Worm (Caenorhabditis elegans): Measurements from ENCODE around the gene idpb-4.

The idpb-4 gene

DNA sequence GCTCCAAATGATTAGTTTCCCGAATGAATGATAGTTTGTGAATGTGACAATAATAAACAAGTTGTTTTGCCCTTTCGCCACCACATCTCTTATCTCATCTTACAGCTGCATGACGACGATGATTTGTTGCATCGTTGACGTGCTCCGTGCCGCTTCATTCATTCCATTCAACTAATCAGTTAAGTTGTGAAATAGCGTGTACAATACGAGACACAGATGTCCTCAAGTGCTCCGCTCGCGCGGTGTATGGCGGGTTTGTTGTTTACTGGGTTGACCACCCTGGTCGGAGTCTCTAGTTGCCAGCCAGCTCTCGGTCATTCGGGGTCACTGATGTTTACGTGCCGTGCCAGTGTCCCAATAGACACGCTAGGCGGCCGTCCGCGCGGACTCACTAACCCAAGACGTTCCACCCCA, 10.6 kb upstream of the idpb-4 start:
- no peak for TF ChIP-seq ztf-23 (GFP tag; IDR thresholded peaks at IDR 0.05)
- 0 out of 2 replicates have a peak, but pooled peaks have one; percentile 46 for TF ChIP-seq flt-1 (GFP tag; IDR thresholded peaks at IDR 0.05)
- TF ChIP-seq ref-1 (GFP tag; conservative IDR thresholded peaks at IDR 0.05) = peak; percentile 55; the same call in 1 of the 2 replicates
- TF ChIP-seq klf-2 (GFP tag; conservative IDR thresholded peaks at IDR 0.05) = no peak
- TF ChIP-seq cog-1 (tag; optimal IDR thresholded peaks at IDR 0.05) = peak; percentile 79

DNA sequence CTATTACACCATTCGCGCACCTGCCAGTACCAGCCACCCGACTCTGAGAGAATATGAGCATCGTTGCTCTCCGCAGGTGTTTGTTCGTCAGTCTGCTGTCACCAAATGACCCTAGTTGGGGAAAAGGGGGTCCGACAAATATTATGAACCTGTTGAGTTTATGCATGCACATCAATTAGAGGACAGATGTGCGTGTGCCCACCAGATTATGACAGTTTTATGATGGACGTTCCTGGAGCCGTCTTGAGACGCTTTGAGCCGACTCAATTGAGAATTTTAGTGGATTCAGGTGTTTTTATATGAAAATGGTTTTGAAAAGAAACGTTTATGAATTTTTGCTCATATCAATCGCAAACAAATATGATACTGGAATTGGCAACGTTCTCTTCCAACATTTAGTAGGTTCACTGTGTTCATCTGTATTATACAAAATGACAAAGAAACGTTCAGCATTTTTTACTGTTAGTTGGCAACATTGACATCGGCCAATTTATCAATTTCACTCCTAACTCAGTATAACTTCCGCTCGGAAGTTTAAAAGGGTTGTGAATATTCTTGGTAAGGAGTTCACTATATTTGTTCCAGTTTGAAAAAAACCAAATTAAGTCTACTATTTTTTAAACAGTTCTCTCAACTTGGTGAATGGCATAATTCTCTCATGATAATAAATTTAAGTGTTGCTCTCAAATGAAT, 10.0 kb upstream of the idpb-4 start:
- TF ChIP-seq flt-1 (GFP tag; IDR thresholded peaks at IDR 0.05) (peak; percentile 63; the same call in 1 of the 2 replicates), med-1 (GFP tag; optimal IDR thresholded peaks at IDR 0.05; ENCODE audit: insufficient read depth) (no peak), cog-1 (tag; optimal IDR thresholded peaks at IDR 0.05) (no peak), klf-2 (GFP tag; conservative IDR thresholded peaks at IDR 0.05) (no peak), ztf-23 (GFP tag; IDR thresholded peaks at IDR 0.05) (no peak), ztf-29 (GFP tag; IDR thresholded peaks at IDR 0.05) (no peak), ref-1 (GFP tag; conservative IDR thresholded peaks at IDR 0.05) (no peak), T22C8.4 (GFP tag; IDR thresholded peaks at IDR 0.05) (no peak)

ce11 chrII:8746298-8746775, 9.0 kb upstream of the idpb-4 start:
- no peak for TF ChIP-seq ztf-29 (GFP tag; IDR thresholded peaks at IDR 0.05)
- TF ChIP-seq klf-2 (GFP tag; conservative IDR thresholded peaks at IDR 0.05) = no peak
- TF ChIP-seq ztf-23 (GFP tag; IDR thresholded peaks at IDR 0.05) = no peak
- no peak for TF ChIP-seq ref-1 (GFP tag; conservative IDR thresholded peaks at IDR 0.05)
- no peak for TF ChIP-seq cog-1 (tag; optimal IDR thresholded peaks at IDR 0.05)
- TF ChIP-seq T22C8.4 (GFP tag; IDR thresholded peaks at IDR 0.05) = no peak
- no peak for TF ChIP-seq flt-1 (GFP tag; IDR thresholded peaks at IDR 0.05)
- TF ChIP-seq med-1 (GFP tag; optimal IDR thresholded peaks at IDR 0.05; ENCODE audit: insufficient read depth) = no peak
- no peak for TF ChIP-seq tab-1 (GFP tag; IDR thresholded peaks at IDR 0.05)

ce11 chrII:8745449-8746297, 8.3 kb upstream of the idpb-4 start:
- TF ChIP-seq T22C8.4 (GFP tag; IDR thresholded peaks at IDR 0.05) = no peak
- no peak for TF ChIP-seq flt-1 (GFP tag; IDR thresholded peaks at IDR 0.05)
- no peak for TF ChIP-seq ztf-23 (GFP tag; IDR thresholded peaks at IDR 0.05)
- no peak for TF ChIP-seq tab-1 (GFP tag; IDR thresholded peaks at IDR 0.05)
- no peak for TF ChIP-seq cog-1 (tag; optimal IDR thresholded peaks at IDR 0.05)
- TF ChIP-seq klf-2 (GFP tag; conservative IDR thresholded peaks at IDR 0.05) = no peak
- no peak for TF ChIP-seq ref-1 (GFP tag; conservative IDR thresholded peaks at IDR 0.05)
- TF ChIP-seq med-1 (GFP tag; optimal IDR thresholded peaks at IDR 0.05; ENCODE audit: insufficient read depth) = no peak
- TF ChIP-seq ztf-29 (GFP tag; IDR thresholded peaks at IDR 0.05) = no peak

DNA sequence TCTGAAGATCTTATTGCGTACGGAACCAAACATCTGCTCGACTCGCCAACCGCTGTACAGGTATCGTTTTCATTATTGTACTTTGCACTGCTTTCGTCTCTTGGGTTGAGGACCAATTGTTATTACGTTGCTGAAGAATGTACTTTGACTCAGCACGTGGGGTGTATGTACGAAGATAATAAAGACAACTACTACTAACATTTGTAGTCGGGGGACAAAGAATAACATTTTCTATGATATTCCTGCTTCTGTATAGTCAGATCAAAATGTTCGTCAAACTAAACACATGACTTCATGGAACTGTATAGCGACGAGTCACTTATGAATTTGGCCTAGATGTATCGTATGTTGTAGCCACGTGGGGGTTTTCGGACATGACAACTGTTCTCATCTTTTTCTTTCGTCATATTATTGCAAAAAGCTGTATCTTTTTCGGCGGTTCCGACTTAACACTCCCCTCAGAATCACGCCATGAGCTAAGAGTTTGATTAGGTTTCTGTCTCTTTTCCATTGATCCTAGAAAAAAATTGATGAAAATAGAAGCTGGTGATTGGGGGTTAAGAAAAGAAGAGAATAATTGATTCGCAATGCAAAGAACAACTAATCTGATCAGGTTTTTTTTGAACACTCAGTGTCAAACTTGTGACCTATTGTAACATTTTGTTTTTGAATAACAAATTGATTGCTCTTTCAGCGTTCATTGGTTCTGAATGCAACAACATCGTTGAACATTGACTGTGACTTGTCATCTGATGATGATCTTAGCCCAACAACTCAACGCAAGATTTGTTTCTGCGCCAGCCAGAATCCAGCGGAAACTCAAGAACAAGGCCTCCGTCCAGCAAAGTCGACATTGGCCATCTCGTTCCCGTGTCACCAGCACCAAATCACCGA, 7.4 kb upstream of the idpb-4 start:
- TF ChIP-seq med-1 (GFP tag; optimal IDR thresholded peaks at IDR 0.05; ENCODE audit: insufficient read depth) = no peak
- TF ChIP-seq ref-1 (GFP tag; conservative IDR thresholded peaks at IDR 0.05) = no peak
- TF ChIP-seq ztf-23 (GFP tag; IDR thresholded peaks at IDR 0.05) = no peak
- TF ChIP-seq T22C8.4 (GFP tag; IDR thresholded peaks at IDR 0.05) = no peak
- TF ChIP-seq tab-1 (GFP tag; IDR thresholded peaks at IDR 0.05) = no peak
- TF ChIP-seq ztf-29 (GFP tag; IDR thresholded peaks at IDR 0.05) = no peak

DNA sequence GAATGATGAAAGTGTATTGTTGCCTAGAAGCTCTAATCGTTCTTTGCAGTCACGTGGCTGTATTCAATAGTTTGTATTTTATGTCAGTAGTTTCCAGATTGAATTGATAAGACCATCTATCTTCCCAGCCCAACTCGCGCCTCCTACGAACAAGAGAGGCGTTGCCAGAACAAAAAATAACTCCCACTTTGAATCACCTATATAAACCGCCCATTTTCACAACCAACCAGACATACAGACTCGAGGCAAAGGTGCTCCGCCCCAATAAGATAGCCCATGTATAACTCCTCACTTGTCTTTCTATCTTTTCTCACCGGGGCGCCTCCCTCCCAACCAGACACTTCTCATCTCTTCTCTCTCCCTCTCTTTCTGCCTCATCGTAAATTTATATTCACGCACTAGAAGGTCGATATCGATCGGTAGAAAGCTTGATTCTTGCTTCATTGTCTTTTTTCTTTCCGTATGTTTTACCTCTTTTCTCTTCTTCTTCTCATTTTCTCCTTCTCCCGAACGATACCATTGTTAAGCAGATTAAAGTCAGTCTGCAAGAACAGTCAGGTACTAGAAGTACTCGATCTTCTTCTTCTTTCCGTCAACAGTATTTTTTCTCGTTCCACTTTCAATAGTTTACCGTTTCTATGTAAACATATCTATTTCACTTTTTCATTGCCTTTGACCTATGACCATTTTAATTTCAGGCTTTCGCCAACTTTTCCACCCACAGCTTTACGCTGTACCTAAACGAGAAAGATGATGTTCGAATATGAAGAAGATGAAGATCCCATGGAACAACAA, 6.2 kb upstream of the idpb-4 start, which contains the start of gene mak-1:
Gene mak-1, plus strand, starts transcription at position 693 of the 795 bp plus-strand sequence.
- TF ChIP-seq tab-1 (GFP tag; IDR thresholded peaks at IDR 0.05) (no peak), T22C8.4 (GFP tag; IDR thresholded peaks at IDR 0.05) (0 out of 2 replicates have a peak, but pooled peaks have one; percentile 22)

DNA sequence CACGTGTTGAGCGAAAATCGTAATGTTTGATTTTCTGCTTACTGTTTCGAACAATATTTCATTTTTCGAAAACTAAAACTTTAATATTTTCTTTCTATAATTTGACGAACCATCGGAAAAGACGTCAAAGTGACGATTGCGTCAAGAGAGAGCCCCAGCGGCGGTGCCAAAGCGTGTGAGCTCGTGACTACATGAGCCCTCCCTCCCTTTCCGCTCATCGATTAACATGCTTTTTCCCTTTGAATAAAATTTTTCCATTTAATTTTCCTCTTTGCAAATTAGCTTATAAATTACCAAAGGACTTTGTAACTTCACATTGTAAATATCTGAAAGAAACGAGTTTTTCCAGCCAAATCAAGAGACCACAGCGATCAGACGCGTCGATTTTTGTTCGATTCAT, 5.6 kb upstream of the idpb-4 start:
- TF ChIP-seq ztf-23 (GFP tag; IDR thresholded peaks at IDR 0.05) (no peak), ztf-29 (GFP tag; IDR thresholded peaks at IDR 0.05) (no peak), T22C8.4 (GFP tag; IDR thresholded peaks at IDR 0.05) (no peak), klf-2 (GFP tag; conservative IDR thresholded peaks at IDR 0.05) (no peak), flt-1 (GFP tag; IDR thresholded peaks at IDR 0.05) (no peak), cog-1 (tag; optimal IDR thresholded peaks at IDR 0.05) (no peak), tab-1 (GFP tag; IDR thresholded peaks at IDR 0.05) (no peak), ref-1 (GFP tag; conservative IDR thresholded peaks at IDR 0.05) (no peak), med-1 (GFP tag; optimal IDR thresholded peaks at IDR 0.05; ENCODE audit: insufficient read depth) (no peak)

DNA sequence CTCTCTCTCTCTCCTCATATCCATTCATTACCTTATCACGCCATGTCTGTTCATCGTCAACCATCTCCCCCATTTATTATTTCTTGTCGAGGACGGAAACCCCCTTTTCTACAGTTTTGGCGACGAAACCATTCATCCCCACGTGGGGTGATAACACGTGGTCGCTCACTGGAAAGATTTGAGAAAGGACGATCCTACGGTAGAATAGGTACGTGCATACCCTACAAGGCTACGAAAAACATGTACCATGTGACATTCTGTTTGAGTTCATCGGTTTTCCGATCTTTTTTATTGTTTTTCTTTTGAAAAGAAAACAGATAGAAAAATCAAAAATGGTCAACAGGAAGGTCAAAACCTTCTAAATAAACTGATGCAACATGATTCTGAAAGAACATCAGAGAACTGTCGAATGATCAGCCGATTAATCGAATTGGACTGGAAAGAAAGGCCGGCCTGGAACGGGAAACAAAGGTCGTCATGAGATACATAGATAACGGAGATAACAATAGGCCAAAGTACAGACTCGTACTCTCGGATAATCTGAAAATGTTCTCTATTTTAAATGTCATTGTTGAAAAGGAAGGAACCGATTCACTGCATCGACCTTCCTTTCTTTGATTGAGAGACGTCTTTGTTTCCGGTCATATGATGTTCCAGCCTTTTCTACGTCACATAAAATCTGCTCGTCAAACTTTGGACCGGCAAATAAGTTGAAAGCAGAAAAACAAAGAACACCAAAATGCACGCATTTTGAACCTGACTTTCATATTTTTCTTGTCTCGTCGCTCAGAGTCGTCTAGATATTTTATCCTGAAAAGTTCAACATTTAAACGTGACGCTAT, 4.9 kb upstream of the idpb-4 start:
- TF ChIP-seq T22C8.4 (GFP tag; IDR thresholded peaks at IDR 0.05) = no peak

All from whole organism, midembryonic.